Fruit fly (Drosophila melanogaster) whole organism, embryonic: ENCODE results near the gene CG12116.

Source experiments
- ATbp ChIP-seq: fragments of 200-800 bp; sonication (Bioruptor generic); optimal IDR thresholded peaks from 2 replicates; lab custom pipeline; 2017; ENCODE audit warnings: missing biosample characterization, mild to moderate bottlenecking, missing genetic modification characterization, missing genetic modification reagents
- Ada2b ChIP-seq: fragments of 200-800 bp; sonication (Bioruptor generic); IDR thresholded peaks from 2 replicates; pipeline ENCODE4 v1.3.6; 2022; ENCODE audit warnings: missing biosample characterization, missing genetic modification characterization
- Awh ChIP-seq: fragments of 200-800 bp; sonication (Bioruptor generic); IDR thresholded peaks from 2 replicates; pipeline ENCODE4, ENCODE4 v1.3.6; 2022; ENCODE audit warnings: missing biosample characterization, missing genetic modification characterization
- Bteb2 ChIP-seq: fragments of 200-800 bp; sonication (Bioruptor generic); optimal IDR thresholded peaks from 2 replicates; lab custom pipeline; 2016; ENCODE audit warnings: missing biosample characterization, missing genetic modification characterization
- CG1024 ChIP-seq: fragments of 200-800 bp; sonication (Bioruptor generic); IDR thresholded peaks from 2 replicates; pipeline ENCODE4 v1.3.6; 2022; ENCODE audit warnings: missing biosample characterization, missing genetic modification characterization
- CG10267 ChIP-seq: fragments of 200-800 bp; sonication (Bioruptor generic); optimal IDR thresholded peaks from 2 replicates; lab custom pipeline; 2018; ENCODE audit warnings: missing biosample characterization, mild to moderate bottlenecking, missing genetic modification characterization, moderate library complexity
- CG11093 ChIP-seq: fragments of 200-800 bp; sonication (Bioruptor generic); IDR thresholded peaks from 3 replicates; pipeline ENCODE4 v1.3.6; 2022; ENCODE audit warnings: missing biosample characterization, missing genetic modification characterization
- CG11247 ChIP-seq: fragments of 200-800 bp; sonication (Bioruptor generic); IDR thresholded peaks from 2 replicates; pipeline ENCODE4 v1.3.6; 2022; ENCODE audit warnings: missing biosample characterization, missing genetic modification characterization
- CG12391 ChIP-seq: fragments of 200-800 bp; sonication (Bioruptor generic); optimal IDR thresholded peaks from 3 replicates; lab custom pipeline; 2018; ENCODE audit warnings: missing biosample characterization, mild to moderate bottlenecking, missing genetic modification characterization, moderate library complexity
- CG14965 ChIP-seq: fragments of 200-800 bp; sonication (Bioruptor generic); optimal IDR thresholded peaks from 2 replicates; lab custom pipeline; 2016; ENCODE audit warnings: missing biosample characterization, missing genetic modification characterization, borderline replicate concordance
- CG15011 ChIP-seq: fragments of 200-800 bp; sonication (Bioruptor generic); optimal IDR thresholded peaks from 3 replicates; lab custom pipeline; 2018; ENCODE audit warnings: missing biosample characterization, mild to moderate bottlenecking, missing genetic modification characterization
- CG15601 ChIP-seq: fragments of 200-800 bp; sonication (Bioruptor generic); optimal IDR thresholded peaks from 3 replicates; lab custom pipeline; 2019; ENCODE audit warnings: missing biosample characterization, mild to moderate bottlenecking, missing genetic modification characterization, moderate library complexity
- CG16779 ChIP-seq: fragments of 200-800 bp; sonication (Bioruptor generic); IDR thresholded peaks from 2 replicates; pipeline ENCODE4 v1.3.6; 2022; ENCODE audit warnings: missing biosample characterization, missing genetic modification characterization
- CG17186 ChIP-seq: fragments of 200-800 bp; sonication (Bioruptor generic); optimal IDR thresholded peaks from 3 replicates; lab custom pipeline; 2017; ENCODE audit warnings: missing biosample characterization, missing genetic modification reagents, missing genetic modification characterization
- CG17612 ChIP-seq: fragments of 200-800 bp; sonication (Bioruptor generic); IDR thresholded peaks from 2 replicates; pipeline ENCODE4 v1.3.6; 2022; ENCODE audit warnings: missing biosample characterization, missing genetic modification characterization
- CG18011 ChIP-seq: fragments of 200-800 bp; sonication (Bioruptor generic); optimal IDR thresholded peaks from 2 replicates; lab custom pipeline; 2017; ENCODE audit warnings: missing biosample characterization, missing genetic modification characterization, mild to moderate bottlenecking, moderate library complexity, missing genotype
- CG30020 ChIP-seq: fragments of 200-800 bp; optimal IDR thresholded peaks from 2 replicates; lab custom pipeline; 2019; ENCODE audit warnings: missing biosample characterization, mild to moderate bottlenecking, missing genetic modification characterization, moderate library complexity
- CG31365 ChIP-seq: fragments of 200-800 bp; sonication (Bioruptor generic); optimal IDR thresholded peaks from 2 replicates; lab custom pipeline; 2018; ENCODE audit warnings: missing biosample characterization, mild to moderate bottlenecking, missing genetic modification characterization
- CG6272 ChIP-seq: fragments of 200-800 bp; sonication (Bioruptor generic); IDR thresholded peaks from 2 replicates; pipeline ENCODE4 v1.3.6; 2022; ENCODE audit warnings: missing biosample characterization, missing genetic modification characterization
- CG7271 ChIP-seq: fragments of 200-800 bp; sonication (Bioruptor generic); optimal IDR thresholded peaks from 2 replicates; lab custom pipeline; 2018; ENCODE audit warnings: missing biosample characterization, mild to moderate bottlenecking, missing genetic modification characterization, moderate library complexity
- CG7987 ChIP-seq: fragments of 200-800 bp; sonication (Bioruptor generic); optimal IDR thresholded peaks from 2 replicates; lab custom pipeline; 2018; ENCODE audit warnings: missing biosample characterization, mild to moderate bottlenecking, missing genetic modification characterization, moderate library complexity
- CG8944 ChIP-seq: fragments of 200-800 bp; sonication (Bioruptor generic); optimal IDR thresholded peaks from 3 replicates; lab custom pipeline; 2016; ENCODE audit warnings: missing biosample characterization, missing genetic modification characterization
- CG9215 ChIP-seq: fragments of 200-800 bp; sonication (Bioruptor generic); IDR thresholded peaks from 2 replicates; pipeline ENCODE4 v1.3.6; 2022; ENCODE audit warnings: missing biosample characterization, missing genetic modification characterization
- CG9727 ChIP-seq: fragments of 200-800 bp; sonication (Bioruptor generic); optimal IDR thresholded peaks from 3 replicates; lab custom pipeline; 2017; ENCODE audit warnings: missing biosample characterization, mild to moderate bottlenecking, missing genetic modification characterization
- D19B ChIP-seq: fragments of 200-800 bp; sonication (Bioruptor generic); optimal IDR thresholded peaks from 2 replicates; lab custom pipeline; 2017; ENCODE audit warnings: missing biosample characterization, mild to moderate bottlenecking, missing genetic modification characterization
- Dek ChIP-seq: fragments of 200-800 bp; sonication (Bioruptor generic); optimal IDR thresholded peaks from 3 replicates; lab custom pipeline; 2019; ENCODE audit warnings: missing biosample characterization, mild to moderate bottlenecking, missing genetic modification characterization, moderate library complexity
- Dfd ChIP-seq, 2 experiments: fragments of >200 bp; optimal IDR thresholded peaks; 2 replicates each; lab custom pipeline; 2017; ENCODE audit warnings: missing biosample characterization in 2 of 2, missing genetic modification characterization in 2 of 2
- Ets97D ChIP-seq: fragments of 200-800 bp; sonication (Bioruptor generic); optimal IDR thresholded peaks from 3 replicates; lab custom pipeline; 2016; ENCODE audit warnings: missing biosample characterization, missing genetic modification characterization
- GATAe ChIP-seq: fragments of 200-800 bp; sonication (Bioruptor generic); conservative IDR thresholded peaks from 2 replicates; pipeline ENCODE4 v1.3.6; 2022; ENCODE audit warnings: missing biosample characterization, missing genetic modification characterization
- Hand ChIP-seq: fragments of 200-800 bp; sonication (Bioruptor generic); optimal IDR thresholded peaks from 2 replicates; lab custom pipeline; 2017; ENCODE audit warnings: mild to moderate bottlenecking, missing biosample characterization, missing genetic modification reagents, missing genetic modification characterization
- HmgD ChIP-seq: fragments of 200-800 bp; sonication (Bioruptor generic); optimal IDR thresholded peaks from 3 replicates; lab custom pipeline; 2016; ENCODE audit warnings: missing biosample characterization, missing genetic modification characterization
- Hr3 ChIP-seq: fragments of 200-800 bp; sonication (Bioruptor generic); optimal IDR thresholded peaks from 3 replicates; lab custom pipeline; 2016; ENCODE audit warnings: missing biosample characterization, missing genetic modification characterization
- Lpt ChIP-seq: fragments of >200 bp; optimal IDR thresholded peaks from 2 replicates; lab custom pipeline; 2018; ENCODE audit warnings: missing biosample characterization, missing genetic modification characterization
- Nf-YA ChIP-seq: fragments of 200-800 bp; sonication (Bioruptor generic); IDR thresholded peaks from 2 replicates; pipeline ENCODE4 v1.3.6; 2022; ENCODE audit warnings: missing biosample characterization, missing genetic modification characterization
- Nf-YB ChIP-seq: fragments of 200-800 bp; sonication (Bioruptor generic); optimal IDR thresholded peaks from 3 replicates; lab custom pipeline; 2019; ENCODE audit warnings: missing biosample characterization, mild to moderate bottlenecking, missing genetic modification characterization, moderate library complexity
- Poxn ChIP-seq: fragments of 200-800 bp; sonication (Bioruptor generic); IDR thresholded peaks from 2 replicates; pipeline ENCODE4 v1.3.6; 2022; ENCODE audit warnings: missing biosample characterization, missing genetic modification characterization
- btn ChIP-seq: fragments of 200-800 bp; sonication (Bioruptor generic); optimal IDR thresholded peaks from 2 replicates; lab custom pipeline; 2016; ENCODE audit warnings: missing biosample characterization, missing genetic modification characterization
- dmrt11E ChIP-seq: fragments of 200-800 bp; sonication (Bioruptor generic); optimal IDR thresholded peaks from 3 replicates; lab custom pipeline; 2018; ENCODE audit warnings: missing biosample characterization, mild to moderate bottlenecking, missing genetic modification characterization, moderate library complexity
- gcm2 ChIP-seq: fragments of 200-800 bp; sonication (Bioruptor generic); optimal IDR thresholded peaks from 2 replicates; lab custom pipeline; 2016; ENCODE audit warnings: missing biosample characterization, missing genetic modification characterization
- gem ChIP-seq: fragments of 200-800 bp; sonication (Bioruptor generic); optimal IDR thresholded peaks from 2 replicates; lab custom pipeline; 2019; ENCODE audit warnings: missing biosample characterization, mild to moderate bottlenecking, missing genetic modification characterization, moderate library complexity
- h ChIP-seq: fragments of >200 bp; optimal IDR thresholded peaks from 2 replicates; lab custom pipeline; 2017
- ham ChIP-seq: fragments of 200-800 bp; sonication (Bioruptor generic); IDR thresholded peaks from 2 replicates; pipeline ENCODE4 v1.3.6; 2022; ENCODE audit warnings: missing biosample characterization, missing genetic modification characterization
- jumu ChIP-seq: fragments of 200-800 bp; sonication (Bioruptor generic); optimal IDR thresholded peaks from 3 replicates; lab custom pipeline; 2016; ENCODE audit warnings: missing biosample characterization, missing genetic modification characterization
- knrl ChIP-seq: fragments of 200-800 bp; sonication (Bioruptor generic); IDR thresholded peaks from 3 replicates; pipeline ENCODE4 v1.3.6; 2022; ENCODE audit warnings: missing biosample characterization, missing genetic modification characterization; ENCODE audit not compliant: partially characterized antibody
- lbe ChIP-seq: fragments of 200-800 bp; sonication (Bioruptor generic); optimal IDR thresholded peaks from 2 replicates; lab custom pipeline; 2016; ENCODE audit warnings: missing biosample characterization, mild to moderate bottlenecking, missing genetic modification characterization
- pfk ChIP-seq: fragments of 200-800 bp; sonication (Bioruptor generic); optimal IDR thresholded peaks from 2 replicates; lab custom pipeline; 2018; ENCODE audit warnings: missing biosample characterization, mild to moderate bottlenecking, missing genetic modification characterization, moderate library complexity
- so ChIP-seq: fragments of 200-800 bp; sonication (Bioruptor generic); IDR thresholded peaks from 3 replicates; pipeline ENCODE4 v1.3.6; 2022; ENCODE audit warnings: missing biosample characterization, missing genetic modification characterization
- sob ChIP-seq: fragments of 200-800 bp; sonication (Bioruptor generic); IDR thresholded peaks from 2 replicates; pipeline ENCODE4 v1.3.6; 2022; ENCODE audit warnings: missing biosample characterization, missing genetic modification characterization
- sr ChIP-seq: fragments of 200-800 bp; sonication (Bioruptor generic); IDR thresholded peaks from 3 replicates; pipeline ENCODE4 v1.3.6; 2022; ENCODE audit warnings: missing biosample characterization, missing genetic modification characterization

The CG12116 gene

dm6 chrX:8517121-8518024 is 48.6 kb upstream of the CG12116 start, which contains the start of gene Nrg (continued):
- peak; percentile 37 for TF ChIP-seq lbe
- no peak for TF ChIP-seq Hand (GFP tag; lab: Kevin White, UChicago)
- TF ChIP-seq Ada2b (GFP tag; lab: Robert Waterston, UW): no peak
- peak; percentile 44 for TF ChIP-seq CG12391 (tag; lab: Kevin White, UChicago)
- no peak for TF ChIP-seq CG11093
- TF ChIP-seq CG16779 (GFP tag; lab: Robert Waterston, UW): no peak
- peak; percentile 10 for TF ChIP-seq ATbp
- TF ChIP-seq sr: no peak
- peak; percentile 23 for TF ChIP-seq HmgD
- peak; percentile 36; the same call in 1 of the 2 replicates for TF ChIP-seq CG1024 (GFP tag; lab: Robert Waterston, UW)
- peak; percentile 78 for TF ChIP-seq CG10267 (tag; lab: Kevin White, UChicago)
- TF ChIP-seq Nf-YB: peak; percentile 13
- no peak for TF ChIP-seq CG14965 (GFP tag; lab: Kevin White, UChicago)
- TF ChIP-seq Hr3 (GFP tag; lab: Kevin White, UChicago): no peak
- no peak for TF ChIP-seq Bteb2 (GFP tag; lab: Kevin White, UChicago)
- TF ChIP-seq so (GFP tag; lab: Robert Waterston, UW): no peak; the same call in 2 of the 3 replicates
- TF ChIP-seq sob: peak; percentile 61
- no peak for TF ChIP-seq jumu
- TF ChIP-seq CG11247 (GFP tag; lab: Robert Waterston, UW): no peak
- no peak for TF ChIP-seq gcm2 (GFP tag; lab: Kevin White, UChicago)
- peak; percentile 93 for TF ChIP-seq Ets97D (GFP tag; lab: Kevin White, UChicago)
- no peak for TF ChIP-seq btn
- TF ChIP-seq gem: no peak
- TF ChIP-seq CG6272 (GFP tag; lab: Robert Waterston, UW): no peak
- no peak for TF ChIP-seq CG8944 (GFP tag; lab: Kevin White, UChicago)
- no peak for TF ChIP-seq Nf-YA
- peak; percentile 4 for TF ChIP-seq D19B (GFP tag; lab: Kevin White, UChicago)
- peak; percentile 73 for TF ChIP-seq CG17186 (GFP tag; lab: Kevin White, UChicago)
- no peak for TF ChIP-seq CG17612 (GFP tag; lab: Robert Waterston, UW)
- TF ChIP-seq CG9215: no peak; the same call in none of the 2 replicates
- no peak for TF ChIP-seq Dek (tag; lab: Kevin White, UChicago)
- TF ChIP-seq CG7987 (GFP tag; lab: Kevin White, UChicago): peak; percentile 57
- no peak for TF ChIP-seq CG9727 (GFP tag; lab: Kevin White, UChicago)
- TF ChIP-seq Awh (GFP tag; lab: Robert Waterston, UW): 0 out of 2 replicates have a peak, but pooled peaks have one; percentile 23
- no peak for TF ChIP-seq Dfd (GFP tag; optimal IDR thresholded peaks at IDR 0.05; lab: Kevin White, UChicago)
- TF ChIP-seq knrl (GFP tag; lab: Robert Waterston, UW): peak; percentile 98
- peak; percentile 38 for TF ChIP-seq CG18011
- TF ChIP-seq pfk (GFP tag; lab: Kevin White, UChicago): peak; percentile 47
- peak; percentile 62 for TF ChIP-seq CG15601
- TF ChIP-seq dmrt11E: no peak
- TF ChIP-seq CG7271 (tag; lab: Kevin White, UChicago): no peak
- TF ChIP-seq GATAe (GFP tag; lab: Robert Waterston, UW): no peak
- peak; percentile 31 for TF ChIP-seq CG30020 (tag; lab: Kevin White, UChicago)
- no peak for TF ChIP-seq CG31365
- TF ChIP-seq h: no peak
- no peak for TF ChIP-seq CG15011 (GFP tag; lab: Kevin White, UChicago)
- TF ChIP-seq Lpt (GFP tag; lab: Kevin White, UChicago): no peak
- TF ChIP-seq ham (GFP tag; lab: Robert Waterston, UW): no peak
- TF ChIP-seq Poxn (GFP tag; lab: Robert Waterston, UW): no peak
